Fruit fly (Drosophila melanogaster) whole organism: ENCODE data around the gene CG8870.

ENCODE experiments used
- pan ChIP-seq: fragments of >200 bp; optimal IDR thresholded peaks from 2 replicates; lab custom pipeline; 2017
- psq ChIP-seq: fragments of >200 bp; optimal IDR thresholded peaks from 2 replicates; lab custom pipeline; 2017

dm6 chr3R:13390490-13390889 lies 10.8 kb downstream of the CG8870 start:
- TF ChIP-seq psq (lab: Kevin White, UChicago) (no peak), pan (lab: Kevin White, UChicago) (no peak)
